Fruit fly (Drosophila melanogaster): ENCODE measurements around the gene BBS8.

BBS8 gene

dm6 chr2L:412931-413330 is 9.7 kb upstream of the BBS8 start (continued):
- peak; percentile 24 for TF ChIP-seq CG12155 (GFP tag; optimal IDR thresholded peaks at IDR 0.05)
- no peak for TF ChIP-seq Hr39 (optimal IDR thresholded peaks at IDR 0.05)
- TF ChIP-seq Hr51 (GFP tag; optimal IDR thresholded peaks at IDR 0.05), result no peak
- no peak for TF ChIP-seq sens (GFP tag)
- TF ChIP-seq bowl (GFP tag; IDR thresholded peaks at IDR 0.05), result no peak
- TF ChIP-seq bsh (GFP tag; optimal IDR thresholded peaks at IDR 0.05), result no peak
- TF ChIP-seq CG1529 (GFP tag; optimal IDR thresholded peaks at IDR 0.05), result no peak
- no peak for TF ChIP-seq ci (GFP tag; IDR thresholded peaks at IDR 0.05)
- no peak for TF ChIP-seq CG4820 (GFP tag; optimal IDR thresholded peaks at IDR 0.05)
- TF ChIP-seq lab (GFP tag; optimal IDR thresholded peaks at IDR 0.05), result no peak
- TF ChIP-seq CG6813 (GFP tag; optimal IDR thresholded peaks at IDR 0.05), result no peak
- TF ChIP-seq z (GFP tag; IDR thresholded peaks at IDR 0.05), result no peak
- no peak for TF ChIP-seq CG13287 (GFP tag; IDR thresholded peaks at IDR 0.05; ENCODE audit: partially characterized antibody)
- TF ChIP-seq row (GFP tag; IDR thresholded peaks at IDR 0.05), result peak; percentile 66
- no peak for TF ChIP-seq Trl (optimal IDR thresholded peaks at IDR 0.05)
- TF ChIP-seq Trl (GFP tag; optimal IDR thresholded peaks at IDR 0.05), result no peak
- no peak for TF ChIP-seq Nf-YA (GFP tag; IDR thresholded peaks at IDR 0.05)
- no peak for TF ChIP-seq fd64A (GFP tag; optimal IDR thresholded peaks at IDR 0.05)
- TF ChIP-seq Doc3 (GFP tag; IDR thresholded peaks at IDR 0.05; ENCODE audit: partially characterized antibody), result no peak
- TF ChIP-seq eyg (GFP tag; optimal IDR thresholded peaks at IDR 0.05), result no peak
- TF ChIP-seq CG13424 (tag; optimal IDR thresholded peaks at IDR 0.05), result peak; percentile 41
- no peak for TF ChIP-seq CG30020 (tag; optimal IDR thresholded peaks at IDR 0.05)
- no peak for TF ChIP-seq maf-S (GFP tag; optimal IDR thresholded peaks at IDR 0.05)
- no peak for TF ChIP-seq ara (GFP tag; IDR thresholded peaks at IDR 0.05)
- no peak for TF ChIP-seq CG4328 (GFP tag; optimal IDR thresholded peaks at IDR 0.05)
- TF ChIP-seq grau (tag; optimal IDR thresholded peaks at IDR 0.05), result peak; percentile 92
- TF ChIP-seq pita (GFP tag; optimal IDR thresholded peaks at IDR 0.05), result no peak
- TF ChIP-seq tll (GFP tag; optimal IDR thresholded peaks at IDR 0.05), result no peak
- TF ChIP-seq Mrtf (GFP tag; IDR thresholded peaks at IDR 0.05), result no peak
- TF ChIP-seq CG16815 (GFP tag; optimal IDR thresholded peaks at IDR 0.05), result no peak
- TF ChIP-seq CG17612 (GFP tag; IDR thresholded peaks at IDR 0.05), result no peak
- no peak for TF ChIP-seq CG11504 (tag; optimal IDR thresholded peaks at IDR 0.05)
- peak; percentile 5 for TF ChIP-seq CG34376 (GFP tag; optimal IDR thresholded peaks at IDR 0.05)
- TF ChIP-seq usp (GFP tag; optimal IDR thresholded peaks at IDR 0.05), result no peak
- TF ChIP-seq CG8359 (GFP tag; optimal IDR thresholded peaks at IDR 0.05; ENCODE audit: borderline replicate concordance), result no peak
- no peak for TF ChIP-seq Optix (GFP tag; IDR thresholded peaks at IDR 0.05)
- peak; percentile 66 for TF ChIP-seq cwo (GFP tag; optimal IDR thresholded peaks at IDR 0.05)
- TF ChIP-seq CG7839 (tag; optimal IDR thresholded peaks at IDR 0.05), result no peak
- no peak for TF ChIP-seq CG6272 (GFP tag; IDR thresholded peaks at IDR 0.05)
- TF ChIP-seq Gsc (GFP tag; IDR thresholded peaks at IDR 0.05), result no peak
- TF ChIP-seq tin (GFP tag; optimal IDR thresholded peaks at IDR 0.05), result no peak
- no peak for TF ChIP-seq ase (GFP tag; IDR thresholded peaks at IDR 0.05)
- TF ChIP-seq MTF-1 (GFP tag; optimal IDR thresholded peaks at IDR 0.05; ENCODE audit: borderline replicate concordance), result no peak
- TF ChIP-seq tna (GFP tag; IDR thresholded peaks at IDR 0.05; ENCODE audit: partially characterized antibody), result no peak
- TF ChIP-seq Asciz (GFP tag; optimal IDR thresholded peaks at IDR 0.05), result no peak
- no peak for TF ChIP-seq yki (optimal IDR thresholded peaks at IDR 0.05)
- TF ChIP-seq H15 (GFP tag; IDR thresholded peaks at IDR 0.05), result no peak
- TF ChIP-seq CG14965 (GFP tag; optimal IDR thresholded peaks at IDR 0.05; ENCODE audit: borderline replicate concordance), result no peak
- TF ChIP-seq tx (GFP tag; optimal IDR thresholded peaks at IDR 0.05), result no peak
- TF ChIP-seq Max (GFP tag; optimal IDR thresholded peaks at IDR 0.05), result no peak
- TF ChIP-seq CG11695 (GFP tag; IDR thresholded peaks at IDR 0.05), result 0 out of 3 replicates have a peak, but pooled peaks have one; percentile 21
- TF ChIP-seq Dip3 (GFP tag; optimal IDR thresholded peaks at IDR 0.05), result no peak
